Worm (Caenorhabditis elegans) whole organism, mixed stage, embryonic: ENCODE data around the gene vamp-8.

ENCODE experiments used
- M03D4.4 ChIP-seq: sonication (generic microtip); optimal IDR thresholded peaks from 2 replicates; lab custom pipeline; 2017; ENCODE audit warnings: mild to moderate bottlenecking, missing genetic modification characterization, missing compliant biosample characterization
- bed-3 ChIP-seq: fragments of 200-800 bp; sonication (Bioruptor generic); optimal IDR thresholded peaks from 3 replicates; lab custom pipeline; 2018; ENCODE audit warnings: mild to moderate bottlenecking, missing genetic modification characterization, moderate library complexity, missing compliant biosample characterization
- blmp-1 ChIP-seq: fragments of 150-350 bp; optimal IDR thresholded peaks from 2 replicates; lab custom pipeline; 2014; ENCODE audit warnings: missing biosample characterization, missing genetic modification characterization
- ceh-39 ChIP-seq: fragments of 150-350 bp; optimal IDR thresholded peaks from 2 replicates; lab custom pipeline; 2014; ENCODE audit warnings: missing biosample characterization, missing genetic modification characterization
- ceh-43 ChIP-seq: fragments of 200-800 bp; sonication (Bioruptor generic); optimal IDR thresholded peaks from 2 replicates; lab custom pipeline; 2018; ENCODE audit warnings: mild to moderate bottlenecking, missing genetic modification characterization, moderate library complexity, missing compliant biosample characterization
- ceh-83 ChIP-seq: fragments of 200-800 bp; sonication (Bioruptor generic); optimal IDR thresholded peaks from 2 replicates; lab custom pipeline; 2018; ENCODE audit warnings: mild to moderate bottlenecking, missing genetic modification characterization, missing compliant biosample characterization
- ces-1 ChIP-seq: fragments of 150-350 bp; optimal IDR thresholded peaks from 2 replicates; lab custom pipeline; 2014; ENCODE audit warnings: missing biosample characterization, missing genetic modification reagents, missing genetic modification characterization
- cnd-1 ChIP-seq: fragments of 200-800 bp; sonication (Bioruptor generic); optimal IDR thresholded peaks from 2 replicates; lab custom pipeline; 2018; ENCODE audit warnings: mild to moderate bottlenecking, missing genetic modification characterization, missing compliant biosample characterization
- drap-1 ChIP-seq: fragments of 200-800 bp; sonication (Bioruptor generic); optimal IDR thresholded peaks from 3 replicates; lab custom pipeline; 2018; ENCODE audit warnings: mild to moderate bottlenecking, missing genetic modification characterization, missing compliant biosample characterization
- elt-1 ChIP-seq: sonication (generic microtip); optimal IDR thresholded peaks from 2 replicates; lab custom pipeline; 2017; ENCODE audit warnings: missing genetic modification characterization, mild to moderate bottlenecking, missing compliant biosample characterization, antibody characterized with exemption, moderate library complexity, borderline replicate concordance; ENCODE audit not compliant: insufficient read depth
- elt-3 ChIP-seq: fragments of 150-350 bp; optimal IDR thresholded peaks from 2 replicates; lab custom pipeline; 2014; ENCODE audit warnings: missing biosample characterization, missing genetic modification characterization
- flh-1 ChIP-seq: fragments of 200-800 bp; sonication (Bioruptor generic); optimal IDR thresholded peaks from 2 replicates; lab custom pipeline; 2018; ENCODE audit warnings: mild to moderate bottlenecking, missing genetic modification characterization, moderate library complexity, missing compliant biosample characterization
- ham-2 ChIP-seq: fragments of 200-800 bp; sonication (Bioruptor generic); optimal IDR thresholded peaks from 2 replicates; lab custom pipeline; 2018; ENCODE audit warnings: mild to moderate bottlenecking, missing genetic modification characterization, missing compliant biosample characterization
- hlh-1 ChIP-seq: fragments of 150-350 bp; optimal IDR thresholded peaks from 2 replicates; lab custom pipeline; 2014; ENCODE audit warnings: missing biosample characterization, missing genetic modification reagents, missing genetic modification characterization
- lin-13 ChIP-seq: fragments of 150-350 bp; optimal IDR thresholded peaks from 2 replicates; lab custom pipeline; 2014; ENCODE audit warnings: missing biosample characterization, missing genetic modification characterization
- lin-32 ChIP-seq: fragments of 200-800 bp; sonication (Bioruptor generic); optimal IDR thresholded peaks from 2 replicates; lab custom pipeline; 2018; ENCODE audit warnings: mild to moderate bottlenecking, missing genetic modification characterization, missing compliant biosample characterization
- lsy-2 ChIP-seq: fragments of 150-350 bp; optimal IDR thresholded peaks from 2 replicates; lab custom pipeline; 2014; ENCODE audit warnings: missing biosample characterization, missing genetic modification characterization
- mab-5 ChIP-seq: fragments of 150-350 bp; optimal IDR thresholded peaks from 2 replicates; lab custom pipeline; 2014; ENCODE audit warnings: missing biosample characterization, missing genetic modification characterization
- mep-1 ChIP-seq: fragments of 150-350 bp; optimal IDR thresholded peaks from 2 replicates; lab custom pipeline; 2017; ENCODE audit warnings: missing biosample characterization, missing genetic modification reagents, missing genetic modification characterization, inconsistent platforms
- mls-2 ChIP-seq: sonication (generic microtip); optimal IDR thresholded peaks from 2 replicates; lab custom pipeline; 2016; ENCODE audit warnings: mild to moderate bottlenecking, missing genetic modification characterization, moderate library complexity, missing compliant biosample characterization
- nhr-12 ChIP-seq: fragments of 150-350 bp; optimal IDR thresholded peaks from 2 replicates; lab custom pipeline; 2014; ENCODE audit warnings: missing biosample characterization, missing genetic modification characterization
- nhr-2 ChIP-seq: fragments of 150-350 bp; optimal IDR thresholded peaks from 2 replicates; lab custom pipeline; 2014; ENCODE audit warnings: missing biosample characterization, missing genetic modification characterization
- nhr-237 ChIP-seq: fragments of 150-350 bp; optimal IDR thresholded peaks from 2 replicates; lab custom pipeline; 2014; ENCODE audit warnings: missing biosample characterization, missing genetic modification characterization
- nhr-28 ChIP-seq: fragments of 150-350 bp; optimal IDR thresholded peaks from 2 replicates; lab custom pipeline; 2014; ENCODE audit warnings: missing biosample characterization, missing genetic modification characterization
- nhr-76 ChIP-seq: sonication (generic microtip); optimal IDR thresholded peaks from 2 replicates; lab custom pipeline; 2017; ENCODE audit warnings: missing biosample characterization, missing genetic modification characterization
- pha-4 ChIP-seq: fragments of 150-350 bp; optimal IDR thresholded peaks from 2 replicates; lab custom pipeline; 2018; ENCODE audit warnings: missing biosample characterization, missing genetic modification reagents, missing genetic modification characterization
- sem-2 ChIP-seq: fragments of 200-800 bp; sonication (Bioruptor generic); optimal IDR thresholded peaks from 2 replicates; lab custom pipeline; 2018; ENCODE audit warnings: mild to moderate bottlenecking, missing genetic modification characterization, missing compliant biosample characterization
- snpc-4 ChIP-seq: fragments of 150-350 bp; optimal IDR thresholded peaks from 2 replicates; lab custom pipeline; 2014; ENCODE audit warnings: missing biosample characterization, missing genetic modification characterization
- sptf-1 ChIP-seq: sonication (generic microtip); optimal IDR thresholded peaks from 2 replicates; lab custom pipeline; 2017; ENCODE audit warnings: mild to moderate bottlenecking, missing genetic modification characterization, moderate library complexity, missing compliant biosample characterization
- tbx-8 ChIP-seq: fragments of 200-800 bp; sonication (Bioruptor generic); optimal IDR thresholded peaks from 2 replicates; lab custom pipeline; 2018; ENCODE audit warnings: mild to moderate bottlenecking, missing genetic modification characterization, moderate library complexity, missing compliant biosample characterization
- unc-120 ChIP-seq: sonication (generic microtip); optimal IDR thresholded peaks from 2 replicates; lab custom pipeline; 2017; ENCODE audit warnings: missing genetic modification characterization, missing compliant biosample characterization; ENCODE audit not compliant: poor library complexity, severe bottlenecking
- unc-39 ChIP-seq: fragments of 150-350 bp; optimal IDR thresholded peaks from 2 replicates; lab custom pipeline; 2014; ENCODE audit warnings: missing biosample characterization, missing genetic modification characterization
- unc-62 ChIP-seq: fragments of 150-350 bp; optimal IDR thresholded peaks from 2 replicates; lab custom pipeline; 2014; ENCODE audit warnings: missing biosample characterization, missing genetic modification reagents, missing genetic modification characterization
- zip-8 ChIP-seq: fragments of 150-350 bp; optimal IDR thresholded peaks from 2 replicates; lab custom pipeline; 2014; ENCODE audit warnings: missing biosample characterization, missing genetic modification characterization
- ztf-11 ChIP-seq: fragments of 150-350 bp; optimal IDR thresholded peaks from 2 replicates; lab custom pipeline; 2014; ENCODE audit warnings: missing biosample characterization, missing genetic modification characterization

The vamp-8 gene

ce11 chrIV:13834394-13835129 lies 30.4 kb downstream of the vamp-8 start:
- TF ChIP-seq unc-39 (tag; lab: Kevin White, UChicago) (no peak), lsy-2 (no peak), ham-2 (no peak), nhr-12 (tag; lab: Kevin White, UChicago) (no peak), blmp-1 (no peak), mep-1 (tag; lab: Kevin White, UChicago) (no peak), mab-5 (tag; lab: Kevin White, UChicago) (no peak), mls-2 (tag; lab: Kevin White, UChicago) (no peak), sem-2 (GFP tag; lab: Kevin White, UChicago) (no peak), elt-1 (tag; lab: Kevin White, UChicago) (no peak), pha-4 (tag; lab: Kevin White, UChicago) (no peak), elt-3 (tag; lab: Kevin White, UChicago) (no peak), ceh-83 (GFP tag; lab: Kevin White, UChicago) (no peak)

- no peak for TF ChIP-seq tbx-8
- TF ChIP-seq mls-2 (tag; lab: Kevin White, UChicago), result no peak
- no peak for TF ChIP-seq lin-13 (tag; lab: Kevin White, UChicago)
- no peak for TF ChIP-seq nhr-12 (tag; lab: Kevin White, UChicago)
- no peak for TF ChIP-seq nhr-76 (tag; lab: Kevin White, UChicago)
Observed at ce11 chrIV:13827586-13827985, 37.4 kb downstream of the vamp-8 start, which contains the start of gene rga-5. rga-5 (plus strand) TSS chrIV:13827886.

ce11 chrIV:13826363-13826762 lies 38.6 kb downstream of the vamp-8 start:
- no peak for TF ChIP-seq zip-8 (tag; lab: Kevin White, UChicago)
- TF ChIP-seq nhr-28, result no peak
- TF ChIP-seq lsy-2, result no peak
- TF ChIP-seq bed-3, result no peak
- no peak for TF ChIP-seq snpc-4 (tag; lab: Kevin White, UChicago)
- TF ChIP-seq sem-2 (GFP tag; lab: Kevin White, UChicago), result no peak
- TF ChIP-seq cnd-1 (tag; lab: Kevin White, UChicago), result no peak
- TF ChIP-seq nhr-2, result no peak
- peak; percentile 14 for TF ChIP-seq blmp-1
- TF ChIP-seq hlh-1, result peak; percentile 100
- no peak for TF ChIP-seq flh-1 (GFP tag; lab: Kevin White, UChicago)
- no peak for TF ChIP-seq ces-1 (GFP tag; lab: Kevin White, UChicago)
- no peak for TF ChIP-seq ceh-43 (GFP tag; lab: Kevin White, UChicago)
- TF ChIP-seq elt-3 (tag; lab: Kevin White, UChicago), result no peak
- TF ChIP-seq mab-5 (tag; lab: Kevin White, UChicago), result peak; percentile 71
- TF ChIP-seq lin-32 (GFP tag; lab: Kevin White, UChicago), result no peak
- TF ChIP-seq ceh-39 (tag; lab: Kevin White, UChicago), result no peak
- TF ChIP-seq M03D4.4 (tag; lab: Kevin White, UChicago), result no peak
- TF ChIP-seq mls-2 (tag; lab: Kevin White, UChicago), result no peak
- no peak for TF ChIP-seq lin-13 (tag; lab: Kevin White, UChicago)
- no peak for TF ChIP-seq drap-1 (GFP tag; lab: Kevin White, UChicago)
- TF ChIP-seq ztf-11 (tag; lab: Kevin White, UChicago), result no peak
- TF ChIP-seq unc-62 (GFP tag; lab: Kevin White, UChicago), result peak; percentile 92
- no peak for TF ChIP-seq nhr-76 (tag; lab: Kevin White, UChicago)
- no peak for TF ChIP-seq mep-1 (tag; lab: Kevin White, UChicago)
- TF ChIP-seq pha-4 (tag; lab: Kevin White, UChicago), result no peak
- no peak for TF ChIP-seq sptf-1 (tag; lab: Kevin White, UChicago)
- TF ChIP-seq unc-120, result peak; percentile 98
- TF ChIP-seq elt-1 (tag; lab: Kevin White, UChicago), result no peak
- TF ChIP-seq ham-2, result no peak
- TF ChIP-seq nhr-12 (tag; lab: Kevin White, UChicago), result no peak
- TF ChIP-seq ceh-83 (GFP tag; lab: Kevin White, UChicago), result no peak
- no peak for TF ChIP-seq tbx-8
- TF ChIP-seq unc-39 (tag; lab: Kevin White, UChicago), result no peak
- TF ChIP-seq nhr-237, result no peak
